Worm (Caenorhabditis elegans): ENCODE data around the gene F20D6.1.

DNA sequence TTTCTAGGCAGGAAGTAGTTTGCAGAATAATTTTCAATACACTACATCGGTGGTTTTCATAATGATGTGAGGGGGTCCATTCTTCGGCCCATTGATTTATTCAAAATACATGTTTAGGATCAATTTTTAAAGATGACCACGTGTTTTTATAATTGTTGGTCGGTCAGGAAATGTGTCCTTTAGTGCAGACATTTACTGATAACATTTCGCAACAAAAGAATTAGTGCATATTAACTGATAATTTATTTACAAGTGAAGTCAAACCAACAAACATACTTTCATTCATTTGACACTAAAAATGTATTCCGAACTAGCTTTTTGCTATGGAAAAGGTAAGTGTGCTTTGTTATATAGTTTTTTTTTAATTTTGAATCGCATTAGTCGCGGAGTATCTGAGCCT, 28.8 kb upstream of the F20D6.1 start, which contains the start of gene F20D6.5:
- TF ChIP-seq dao-5 (tag; optimal IDR thresholded peaks at IDR 0.05) (no peak), him-1 (tag; optimal IDR thresholded peaks at IDR 0.05) (no peak), W03F9.2 (tag; optimal IDR thresholded peaks at IDR 0.05) (no peak)

All from whole organism, L4/young adult.